Worm (Caenorhabditis elegans): ENCODE data around the gene nhr-96.

The nhr-96 gene

ce11 chrV:2233177-2233576, at the start of gene nhr-96:
nhr-96 (plus strand) TSS chrV:2233477.
- no peak for TF ChIP-seq dao-5 (tag; optimal IDR thresholded peaks at IDR 0.05)
- no peak for TF ChIP-seq W03F9.2 (tag; optimal IDR thresholded peaks at IDR 0.05)
- no peak for TF ChIP-seq him-1 (tag; optimal IDR thresholded peaks at IDR 0.05)

- TF ChIP-seq dao-5 (tag; optimal IDR thresholded peaks at IDR 0.05) (no peak), W03F9.2 (tag; optimal IDR thresholded peaks at IDR 0.05) (no peak), him-1 (tag; optimal IDR thresholded peaks at IDR 0.05) (no peak)
Measured at ce11 chrV:2185486-2185885, 47.8 kb upstream of the nhr-96 start.

- TF ChIP-seq W03F9.2 (tag; optimal IDR thresholded peaks at IDR 0.05) (no peak), dao-5 (tag; optimal IDR thresholded peaks at IDR 0.05) (no peak), him-1 (tag; optimal IDR thresholded peaks at IDR 0.05) (no peak)
Measured at ce11 chrV:2187864-2188345, 45.4 kb upstream of the nhr-96 start, which contains the start of gene Y5H2B.3. Y5H2B.3 (plus strand) TSS chrV:2188295.

ce11 chrV:2190383-2190782, 42.9 kb upstream of the nhr-96 start:
- TF ChIP-seq W03F9.2 (tag; optimal IDR thresholded peaks at IDR 0.05) (no peak), him-1 (tag; optimal IDR thresholded peaks at IDR 0.05) (no peak)

ce11 chrV:2191122-2191521, 42.2 kb upstream of the nhr-96 start, which contains the start of gene srbc-42:
srbc-42 (minus strand) TSS chrV:2191222.
- TF ChIP-seq dao-5 (tag; optimal IDR thresholded peaks at IDR 0.05) (no peak), him-1 (tag; optimal IDR thresholded peaks at IDR 0.05) (no peak), W03F9.2 (tag; optimal IDR thresholded peaks at IDR 0.05) (no peak)

ce11 chrV:2192117-2192516, 41.2 kb upstream of the nhr-96 start, which contains the start of gene nhr-13:
nhr-13 (plus strand) TSS chrV:2192485.
- no peak for TF ChIP-seq W03F9.2 (tag; optimal IDR thresholded peaks at IDR 0.05)
- no peak for TF ChIP-seq dao-5 (tag; optimal IDR thresholded peaks at IDR 0.05)
- no peak for TF ChIP-seq him-1 (tag; optimal IDR thresholded peaks at IDR 0.05)

- TF ChIP-seq him-1 (tag; optimal IDR thresholded peaks at IDR 0.05), result no peak
- TF ChIP-seq dao-5 (tag; optimal IDR thresholded peaks at IDR 0.05), result no peak
- TF ChIP-seq W03F9.2 (tag; optimal IDR thresholded peaks at IDR 0.05), result no peak
Measured at ce11 chrV:2199594-2199993, 33.7 kb upstream of the nhr-96 start.

ce11 chrV:2200402-2200801, 32.9 kb upstream of the nhr-96 start:
- TF ChIP-seq dao-5 (tag; optimal IDR thresholded peaks at IDR 0.05) (no peak), him-1 (tag; optimal IDR thresholded peaks at IDR 0.05) (no peak), W03F9.2 (tag; optimal IDR thresholded peaks at IDR 0.05) (no peak)

- TF ChIP-seq him-1 (tag; optimal IDR thresholded peaks at IDR 0.05) (no peak), W03F9.2 (tag; optimal IDR thresholded peaks at IDR 0.05) (no peak), dao-5 (tag; optimal IDR thresholded peaks at IDR 0.05) (no peak)
Measured at ce11 chrV:2201240-2201639, 32.0 kb upstream of the nhr-96 start, which contains the start of gene cyp-32B1. cyp-32B1 (minus strand) TSS chrV:2201415.

ce11 chrV:2204080-2204479, 29.2 kb upstream of the nhr-96 start, which contains the start of gene cyp-33C12:
cyp-33C12 (minus strand) TSS chrV:2204400.
- TF ChIP-seq him-1 (tag; optimal IDR thresholded peaks at IDR 0.05), result no peak
- TF ChIP-seq W03F9.2 (tag; optimal IDR thresholded peaks at IDR 0.05), result no peak
- no peak for TF ChIP-seq dao-5 (tag; optimal IDR thresholded peaks at IDR 0.05)

ce11 chrV:2206181-2206580, 27.1 kb upstream of the nhr-96 start, which contains the start of gene srt-40:
srt-40 (minus strand) TSS chrV:2206281.
- TF ChIP-seq him-1 (tag; optimal IDR thresholded peaks at IDR 0.05), result no peak

- no peak for TF ChIP-seq dao-5 (tag; optimal IDR thresholded peaks at IDR 0.05)
- TF ChIP-seq W03F9.2 (tag; optimal IDR thresholded peaks at IDR 0.05), result no peak
- no peak for TF ChIP-seq him-1 (tag; optimal IDR thresholded peaks at IDR 0.05)
Measured at ce11 chrV:2206801-2207200, 26.5 kb upstream of the nhr-96 start, which contains the start of gene svh-11. svh-11 (plus strand) TSS chrV:2207101.

ce11 chrV:2207527-2207926, 25.8 kb upstream of the nhr-96 start:
- TF ChIP-seq dao-5 (tag; optimal IDR thresholded peaks at IDR 0.05), result no peak
- no peak for TF ChIP-seq him-1 (tag; optimal IDR thresholded peaks at IDR 0.05)
- TF ChIP-seq W03F9.2 (tag; optimal IDR thresholded peaks at IDR 0.05), result no peak

ce11 chrV:2211936-2212335, 21.3 kb upstream of the nhr-96 start, which contains the start of gene nhr-133:
nhr-133 (minus strand) TSS chrV:2212118.
- no peak for TF ChIP-seq dao-5 (tag; optimal IDR thresholded peaks at IDR 0.05)
- TF ChIP-seq him-1 (tag; optimal IDR thresholded peaks at IDR 0.05), result no peak
- TF ChIP-seq W03F9.2 (tag; optimal IDR thresholded peaks at IDR 0.05), result no peak

- TF ChIP-seq W03F9.2 (tag; optimal IDR thresholded peaks at IDR 0.05) (peak; percentile 33), him-1 (tag; optimal IDR thresholded peaks at IDR 0.05) (no peak), dao-5 (tag; optimal IDR thresholded peaks at IDR 0.05) (no peak)
Measured at ce11 chrV:2214428-2215038, 18.7 kb upstream of the nhr-96 start, which contains the start of gene nhr-184. nhr-184 (minus strand) TSS chrV:2214478.
